Fruit fly (Drosophila melanogaster) whole organism, embryonic: ENCODE data around the gene RpL7.

Experiments
- BEAF-32 ChIP-seq: fragments of 200-800 bp; sonication (Bioruptor generic); optimal IDR thresholded peaks from 3 replicates; lab custom pipeline; 2017; ENCODE audit warnings: missing biosample characterization, missing genetic modification characterization, mild to moderate bottlenecking, moderate library complexity, missing genetic modification reagents
- Bgb ChIP-seq: fragments of 200-800 bp; sonication (Bioruptor generic); IDR thresholded peaks from 2 replicates; pipeline ENCODE4 v1.3.6; 2022; ENCODE audit warnings: missing biosample characterization, missing genetic modification characterization; ENCODE audit not compliant: partially characterized antibody
- CG1024 ChIP-seq: fragments of 200-800 bp; sonication (Bioruptor generic); IDR thresholded peaks from 2 replicates; pipeline ENCODE4 v1.3.6; 2022; ENCODE audit warnings: missing biosample characterization, missing genetic modification characterization
- CG11723 ChIP-seq: fragments of 200-800 bp; sonication (Bioruptor generic); optimal IDR thresholded peaks from 2 replicates; lab custom pipeline; 2017; ENCODE audit warnings: missing biosample characterization, mild to moderate bottlenecking, missing genetic modification characterization
- CG1233 ChIP-seq: fragments of 200-800 bp; sonication (Bioruptor generic); optimal IDR thresholded peaks from 4 replicates; lab custom pipeline; 2018; ENCODE audit warnings: missing biosample characterization, mild to moderate bottlenecking, missing genetic modification characterization
- CG13287 ChIP-seq: fragments of 200-800 bp; sonication (Bioruptor generic); IDR thresholded peaks from 2 replicates; pipeline ENCODE4 v1.3.6; 2022; ENCODE audit warnings: missing biosample characterization, missing genetic modification characterization; ENCODE audit not compliant: partially characterized antibody
- CG15601 ChIP-seq: fragments of 200-800 bp; sonication (Bioruptor generic); optimal IDR thresholded peaks from 3 replicates; lab custom pipeline; 2019; ENCODE audit warnings: missing biosample characterization, mild to moderate bottlenecking, missing genetic modification characterization, moderate library complexity
- CG1603 ChIP-seq: fragments of 200-800 bp; sonication (Bioruptor generic); optimal IDR thresholded peaks from 2 replicates; lab custom pipeline; 2019; ENCODE audit warnings: missing biosample characterization, mild to moderate bottlenecking, missing genetic modification characterization, moderate library complexity
- CG16813 ChIP-seq: fragments of 200-800 bp; sonication (Bioruptor generic); IDR thresholded peaks from 3 replicates; pipeline ENCODE4 v1.3.6; 2022; ENCODE audit warnings: missing biosample characterization, missing genetic modification characterization; ENCODE audit not compliant: partially characterized antibody
- CG17802 ChIP-seq: fragments of 200-800 bp; sonication (Bioruptor generic); optimal IDR thresholded peaks from 2 replicates; lab custom pipeline; 2018; ENCODE audit warnings: missing biosample characterization, mild to moderate bottlenecking, missing genetic modification characterization, moderate library complexity
- CG2678 ChIP-seq: fragments of 200-800 bp; sonication (Bioruptor generic); optimal IDR thresholded peaks from 3 replicates; lab custom pipeline; 2019; ENCODE audit warnings: missing biosample characterization, mild to moderate bottlenecking, missing genetic modification characterization, moderate library complexity
- CG30020 ChIP-seq: fragments of 200-800 bp; optimal IDR thresholded peaks from 2 replicates; lab custom pipeline; 2019; ENCODE audit warnings: missing biosample characterization, mild to moderate bottlenecking, missing genetic modification characterization, moderate library complexity
- CG33213 ChIP-seq: fragments of 200-800 bp; sonication (Bioruptor generic); optimal IDR thresholded peaks from 3 replicates; lab custom pipeline; 2016; ENCODE audit warnings: missing biosample characterization, missing genetic modification characterization
- CG34224 ChIP-seq: fragments of 200-800 bp; sonication (Bioruptor generic); IDR thresholded peaks from 3 replicates; pipeline ENCODE4 v1.3.6; 2022; ENCODE audit warnings: missing biosample characterization, missing genetic modification characterization; ENCODE audit not compliant: partially characterized antibody
- CG34422 ChIP-seq: fragments of 200-800 bp; sonication (Bioruptor generic); IDR thresholded peaks from 3 replicates; pipeline ENCODE4 v1.3.6; 2022; ENCODE audit warnings: missing biosample characterization, missing genetic modification characterization
- CG3995 ChIP-seq: fragments of 200-800 bp; sonication (Bioruptor generic); optimal IDR thresholded peaks from 3 replicates; lab custom pipeline; 2016; ENCODE audit warnings: missing biosample characterization, missing genetic modification characterization
- CG4360 ChIP-seq: fragments of 200-800 bp; sonication (Bioruptor generic); IDR thresholded peaks from 2 replicates; pipeline ENCODE4 v1.3.6; 2022; ENCODE audit warnings: missing biosample characterization, missing genetic modification characterization
- CG7357 ChIP-seq: fragments of 200-800 bp; sonication (Bioruptor generic); IDR thresholded peaks from 3 replicates; pipeline ENCODE4 v1.3.6; 2022; ENCODE audit warnings: missing biosample characterization, missing genetic modification characterization
- CG7556 ChIP-seq: fragments of 200-800 bp; sonication (Bioruptor generic); optimal IDR thresholded peaks from 2 replicates; lab custom pipeline; 2017; ENCODE audit warnings: missing biosample characterization, mild to moderate bottlenecking, missing genetic modification characterization
- CG7928 ChIP-seq: fragments of 200-800 bp; sonication (Bioruptor generic); optimal IDR thresholded peaks from 2 replicates; lab custom pipeline; 2017; ENCODE audit warnings: missing biosample characterization, mild to moderate bottlenecking, missing genetic modification characterization
- CG9797 ChIP-seq: fragments of 200-800 bp; sonication (Bioruptor generic); optimal IDR thresholded peaks from 3 replicates; lab custom pipeline; 2018; ENCODE audit warnings: missing biosample characterization, mild to moderate bottlenecking, missing genetic modification characterization
- Dll ChIP-seq: fragments of 200-800 bp; sonication (Bioruptor generic); IDR thresholded peaks from 4 replicates; pipeline ENCODE4 v1.3.6; 2022; ENCODE audit warnings: missing biosample characterization, missing genetic modification characterization; ENCODE audit not compliant: partially characterized antibody
- Dref ChIP-seq: fragments of 200-800 bp; sonication (Bioruptor generic); IDR thresholded peaks from 2 replicates; pipeline ENCODE4 v1.3.6; 2022; ENCODE audit warnings: missing biosample characterization, missing genetic modification characterization
- Ets65A ChIP-seq: fragments of 200-800 bp; sonication (Bioruptor generic); peaks from one replicate; lab custom pipeline; 2016; ENCODE audit warnings: missing biosample characterization, missing genetic modification characterization
- Fer3 ChIP-seq: fragments of 200-800 bp; sonication (Bioruptor generic); optimal IDR thresholded peaks from 2 replicates; lab custom pipeline; 2018; ENCODE audit warnings: missing biosample characterization, mild to moderate bottlenecking, missing genetic modification characterization, moderate library complexity
- Gsc ChIP-seq: fragments of 200-800 bp; sonication (Bioruptor generic); IDR thresholded peaks from 2 replicates; pipeline ENCODE4 v1.3.6; 2022; ENCODE audit warnings: missing biosample characterization, missing genetic modification characterization
- Lpt ChIP-seq: fragments of >200 bp; optimal IDR thresholded peaks from 2 replicates; lab custom pipeline; 2018; ENCODE audit warnings: missing biosample characterization, missing genetic modification characterization
- MBD-R2 ChIP-seq: fragments of 200-800 bp; sonication (Bioruptor generic); IDR thresholded peaks from 2 replicates; pipeline ENCODE4 v1.3.6; 2022; ENCODE audit warnings: missing biosample characterization, missing genetic modification characterization
- MESR4 ChIP-seq: fragments of 200-800 bp; sonication (Bioruptor generic); optimal IDR thresholded peaks from 2 replicates; lab custom pipeline; 2018; ENCODE audit warnings: missing biosample characterization, mild to moderate bottlenecking, missing genetic modification characterization, moderate library complexity
- Mrtf ChIP-seq: fragments of 200-800 bp; sonication (Bioruptor generic); IDR thresholded peaks from 3 replicates; pipeline ENCODE4 v1.3.6; 2022; ENCODE audit warnings: missing biosample characterization, missing genetic modification characterization
- Pdp1 ChIP-seq, 2 experiments: fragments of 200-800 bp; sonication (Bioruptor generic); optimal IDR thresholded peaks; 3 replicates each; lab custom pipeline; 2016; ENCODE audit warnings: missing biosample characterization in 2 of 2, missing genetic modification characterization in 2 of 2, mild to moderate bottlenecking in 1 of 2, moderate library complexity in 1 of 2
- Ptx1 ChIP-seq: fragments of 200-800 bp; sonication (Bioruptor generic); IDR thresholded peaks from 2 replicates; pipeline ENCODE4 v1.3.6; 2022; ENCODE audit warnings: missing biosample characterization, missing genetic modification characterization
- Sry-δ ChIP-seq: fragments of 200-800 bp; sonication (Bioruptor generic); optimal IDR thresholded peaks from 2 replicates; lab custom pipeline; 2016; ENCODE audit warnings: missing biosample characterization, missing genetic modification characterization
- ab ChIP-seq: fragments of 200-800 bp; sonication (Bioruptor generic); optimal IDR thresholded peaks from 2 replicates; lab custom pipeline; 2016; ENCODE audit warnings: missing biosample characterization, missing genetic modification characterization
- fu2 ChIP-seq: fragments of 200-800 bp; sonication (Bioruptor generic); optimal IDR thresholded peaks from 2 replicates; lab custom pipeline; 2016; ENCODE audit warnings: missing biosample characterization, missing genetic modification characterization
- gfzf ChIP-seq: fragments of 200-800 bp; sonication (Bioruptor generic); optimal IDR thresholded peaks from 2 replicates; lab custom pipeline; 2016; ENCODE audit warnings: missing biosample characterization, mild to moderate bottlenecking, missing genetic modification characterization, moderate library complexity
- grau ChIP-seq: fragments of 200-800 bp; optimal IDR thresholded peaks from 3 replicates; lab custom pipeline; 2019; ENCODE audit warnings: missing biosample characterization, mild to moderate bottlenecking, missing genetic modification characterization, moderate library complexity
- hbn ChIP-seq: fragments of 200-800 bp; sonication (Bioruptor generic); IDR thresholded peaks from 2 replicates; pipeline ENCODE4 v1.3.6; 2022; ENCODE audit warnings: missing biosample characterization, missing genetic modification characterization; ENCODE audit not compliant: partially characterized antibody
- jumu ChIP-seq: fragments of 200-800 bp; sonication (Bioruptor generic); optimal IDR thresholded peaks from 3 replicates; lab custom pipeline; 2016; ENCODE audit warnings: missing biosample characterization, missing genetic modification characterization
- onecut ChIP-seq: fragments of 200-800 bp; sonication (Bioruptor generic); IDR thresholded peaks from 2 replicates; pipeline ENCODE4 v1.3.6; 2022; ENCODE audit warnings: missing biosample characterization, missing genetic modification characterization
- peb ChIP-seq: fragments of 200-800 bp; sonication (Bioruptor generic); IDR thresholded peaks from 2 replicates; pipeline ENCODE4 v1.3.6; 2022; ENCODE audit warnings: missing biosample characterization, missing genetic modification characterization
- pfk ChIP-seq: fragments of 200-800 bp; sonication (Bioruptor generic); optimal IDR thresholded peaks from 2 replicates; lab custom pipeline; 2018; ENCODE audit warnings: missing biosample characterization, mild to moderate bottlenecking, missing genetic modification characterization, moderate library complexity
- pzg ChIP-seq: fragments of 200-800 bp; sonication (Bioruptor generic); optimal IDR thresholded peaks from 3 replicates; lab custom pipeline; 2018; ENCODE audit warnings: missing biosample characterization, mild to moderate bottlenecking, missing genetic modification characterization, moderate library complexity
- row ChIP-seq: fragments of 200-800 bp; sonication (Bioruptor generic); IDR thresholded peaks from 3 replicates; pipeline ENCODE4 v1.3.6; 2022; ENCODE audit warnings: missing biosample characterization, missing genetic modification characterization
- slbo ChIP-seq: fragments of 200-800 bp; sonication (Bioruptor generic); IDR thresholded peaks from 2 replicates; pipeline ENCODE4 v1.3.6; 2022; ENCODE audit warnings: missing biosample characterization, missing genetic modification characterization
- ssp ChIP-seq: fragments of 200-800 bp; sonication (Bioruptor generic); IDR thresholded peaks from 2 replicates; pipeline ENCODE4 v1.3.6; 2022; ENCODE audit warnings: missing biosample characterization, missing genetic modification characterization
- twi ChIP-seq: fragments of 200-800 bp; optimal IDR thresholded peaks from 2 replicates; lab custom pipeline; 2019; ENCODE audit warnings: missing biosample characterization, mild to moderate bottlenecking, missing genetic modification characterization, moderate library complexity
- unpg ChIP-seq: fragments of 200-800 bp; sonication (Bioruptor generic); optimal IDR thresholded peaks from 3 replicates; lab custom pipeline; 2018; ENCODE audit warnings: missing biosample characterization, mild to moderate bottlenecking, missing genetic modification characterization, moderate library complexity
- zf30C ChIP-seq: fragments of 200-800 bp; sonication (Bioruptor generic); optimal IDR thresholded peaks from 3 replicates; lab custom pipeline; 2018; ENCODE audit warnings: missing biosample characterization, mild to moderate bottlenecking, missing genetic modification characterization
- zfh2 ChIP-seq: fragments of 200-800 bp; sonication (Bioruptor generic); optimal IDR thresholded peaks from 2 replicates; lab custom pipeline; 2016; ENCODE audit warnings: missing biosample characterization, missing genetic modification characterization

The RpL7 gene

dm6 chr2L:10232152-10232816 lies 31.5 kb downstream of the RpL7 start, which contains the start of gene eEF1delta (continued):
- TF ChIP-seq CG7928 (GFP tag; lab: Kevin White, UChicago): no peak
- TF ChIP-seq CG3995 (GFP tag; lab: Kevin White, UChicago): no peak
- TF ChIP-seq gfzf: no peak
- TF ChIP-seq CG11723: peak; percentile 55
- TF ChIP-seq MESR4 (GFP tag; lab: Kevin White, UChicago): peak; percentile 68
- peak; percentile 84 for TF ChIP-seq CG7357 (GFP tag; lab: Robert Waterston, UW)
- peak; percentile 93 for TF ChIP-seq ssp (GFP tag; lab: Robert Waterston, UW)
- peak; percentile 93 for TF ChIP-seq CG1024 (GFP tag; lab: Robert Waterston, UW)
- peak; percentile 91 for TF ChIP-seq pfk
- 0 out of 2 replicates have a peak, but pooled peaks have one; percentile 39 for TF ChIP-seq Bgb
- no peak for TF ChIP-seq zfh2 (GFP tag; lab: Kevin White, UChicago)
- TF ChIP-seq slbo (GFP tag; lab: Robert Waterston, UW): peak; percentile 21; the same call in 1 of the 2 replicates
- TF ChIP-seq Sry-δ: peak; percentile 30
- TF ChIP-seq CG16813 (GFP tag; lab: Robert Waterston, UW): peak; percentile 51; the same call in 2 of the 3 replicates
- TF ChIP-seq MBD-R2 (GFP tag; lab: Robert Waterston, UW): peak; percentile 53; the same call in 1 of the 2 replicates
- TF ChIP-seq CG1603 (tag; lab: Kevin White, UChicago): peak; percentile 99
- TF ChIP-seq CG34224 (GFP tag; lab: Robert Waterston, UW): peak; percentile 55; the same call in 1 of the 3 replicates
- TF ChIP-seq CG1233 (GFP tag; lab: Kevin White, UChicago): no peak
- TF ChIP-seq hbn (GFP tag; lab: Robert Waterston, UW): peak; percentile 14; the same call in 1 of the 2 replicates
- TF ChIP-seq CG2678 (tag; lab: Kevin White, UChicago): no peak
- TF ChIP-seq Pdp1 (GFP tag; optimal IDR thresholded peaks at IDR 0.05; lab: Kevin White, UChicago): peak in 1 of 2 experiments; percentile 95
- TF ChIP-seq Dll (GFP tag; lab: Robert Waterston, UW): 0 out of 4 replicates have a peak, but pooled peaks have one; percentile 21
- peak; percentile 56 for TF ChIP-seq BEAF-32 (GFP tag; lab: Kevin White, UChicago)
- TF ChIP-seq CG34422 (GFP tag; lab: Robert Waterston, UW): peak; percentile 37; the same call in 1 of the 3 replicates
- no peak for TF ChIP-seq CG9797 (GFP tag; lab: Kevin White, UChicago)
- no peak for TF ChIP-seq ab (GFP tag; lab: Kevin White, UChicago)
- TF ChIP-seq unpg (GFP tag; lab: Kevin White, UChicago): no peak
- peak; percentile 97 for TF ChIP-seq CG30020
- peak; percentile 48 for TF ChIP-seq pzg (GFP tag; lab: Kevin White, UChicago)
- peak; percentile 98 for TF ChIP-seq CG17802
- no peak for TF ChIP-seq CG33213 (GFP tag; lab: Kevin White, UChicago)
- TF ChIP-seq row: peak; percentile 68
- TF ChIP-seq CG13287 (GFP tag; lab: Robert Waterston, UW): peak; percentile 25; the same call in 1 of the 2 replicates
- TF ChIP-seq Dref (GFP tag; lab: Robert Waterston, UW): peak; percentile 71; the same call in 1 of the 2 replicates
- TF ChIP-seq CG15601 (tag; lab: Kevin White, UChicago): no peak

dm6 chr2L:10232827-10233226 lies 32.0 kb downstream of the RpL7 start:
- TF ChIP-seq Lpt: no peak
- no peak for TF ChIP-seq twi (tag; lab: Kevin White, UChicago)
- TF ChIP-seq Fer3 (tag; lab: Kevin White, UChicago): no peak
- no peak for TF ChIP-seq CG7556 (GFP tag; lab: Kevin White, UChicago)
- TF ChIP-seq Ptx1: no peak
- no peak for TF ChIP-seq Gsc (GFP tag; lab: Robert Waterston, UW)
- no peak for TF ChIP-seq Mrtf
- no peak for TF ChIP-seq onecut (GFP tag; lab: Robert Waterston, UW)
- TF ChIP-seq CG4360: no peak
- TF ChIP-seq jumu (GFP tag; lab: Kevin White, UChicago): no peak
- TF ChIP-seq Ets65A (GFP tag; lab: Kevin White, UChicago): no peak
- no peak for TF ChIP-seq fu2
- TF ChIP-seq grau: no peak
- TF ChIP-seq peb (GFP tag; lab: Robert Waterston, UW): no peak
- no peak for TF ChIP-seq zf30C (GFP tag; lab: Kevin White, UChicago)
